Worm (Caenorhabditis elegans): Measurements from ENCODE around the gene erp-44.2.

ce11 chrIV:7850329-7850728 is 15.9 kb upstream of the erp-44.2 start:
- TF ChIP-seq mep-1 (tag; optimal IDR thresholded peaks at IDR 0.05) (no peak), lin-39 (tag; optimal IDR thresholded peaks at IDR 0.05) (no peak), unc-62 (GFP tag; optimal IDR thresholded peaks at IDR 0.05) (no peak), zag-1 (tag; optimal IDR thresholded peaks at IDR 0.05) (no peak), fos-1 (tag; optimal IDR thresholded peaks at IDR 0.05) (no peak), xbp-1 (tag; optimal IDR thresholded peaks at IDR 0.05) (no peak), nhr-28 (tag; optimal IDR thresholded peaks at IDR 0.05) (no peak)

Measured in whole organism, L1 larva.